Worm (Caenorhabditis elegans): ENCODE results near the gene M162.5.

- TF ChIP-seq dmd-4 (tag; optimal IDR thresholded peaks at IDR 0.05) (no peak), fos-1 (tag; optimal IDR thresholded peaks at IDR 0.05) (no peak), egl-27 (tag; optimal IDR thresholded peaks at IDR 0.05) (no peak), lin-13 (GFP tag; optimal IDR thresholded peaks at IDR 0.05) (no peak), snpc-4 (tag; optimal IDR thresholded peaks at IDR 0.05) (no peak), nhr-6 (tag; optimal IDR thresholded peaks at IDR 0.05) (no peak), blmp-1 (tag; optimal IDR thresholded peaks at IDR 0.05; ENCODE audit: insufficient read depth) (no peak), ZK546.5 (tag; optimal IDR thresholded peaks at IDR 0.05) (no peak), unc-62 (GFP tag; optimal IDR thresholded peaks at IDR 0.05) (no peak), lsy-2 (tag; optimal IDR thresholded peaks at IDR 0.05) (no peak), mab-5 (tag; optimal IDR thresholded peaks at IDR 0.05) (no peak)
Observed at ce11 chrV:19717933-19718332, 42.9 kb upstream of the M162.5 start.

Data from whole organism, L2 larva.